Fruit fly (Drosophila melanogaster) whole organism, prepupa: Measurements from ENCODE around the gene CG15044.

Experiments used
- CG10631 ChIP-seq: fragments of 200-800 bp; sonication (Bioruptor generic); optimal IDR thresholded peaks from 2 replicates; lab custom pipeline; 2016; ENCODE audit warnings: missing biosample characterization, missing genetic modification characterization
- CG10669 ChIP-seq: fragments of 200-800 bp; sonication (Bioruptor generic); optimal IDR thresholded peaks from 3 replicates; lab custom pipeline; 2018; ENCODE audit warnings: missing biosample characterization, mild to moderate bottlenecking, missing genetic modification characterization, moderate library complexity
- CG1621 ChIP-seq: fragments of 200-800 bp; sonication (Bioruptor generic); optimal IDR thresholded peaks from 3 replicates; lab custom pipeline; 2018; ENCODE audit warnings: missing biosample characterization, mild to moderate bottlenecking, missing genetic modification characterization
- CG16779 ChIP-seq: fragments of 200-800 bp; sonication (Bioruptor generic); optimal IDR thresholded peaks from 3 replicates; lab custom pipeline; 2017; ENCODE audit warnings: missing biosample characterization, mild to moderate bottlenecking, missing genetic modification characterization
- CG3032 ChIP-seq: fragments of 200-800 bp; optimal IDR thresholded peaks from 2 replicates; lab custom pipeline; 2019; ENCODE audit warnings: missing biosample characterization, mild to moderate bottlenecking, missing genetic modification characterization, moderate library complexity
- CG34406 ChIP-seq: fragments of 200-800 bp; sonication (Bioruptor generic); optimal IDR thresholded peaks from 3 replicates; lab custom pipeline; 2016; ENCODE audit warnings: missing biosample characterization, missing genetic modification characterization
- CG6163 ChIP-seq: fragments of 200-800 bp; sonication (Bioruptor generic); IDR thresholded peaks from 3 replicates; pipeline ENCODE4 v1.3.6; 2022; ENCODE audit warnings: missing biosample characterization, missing genetic modification characterization
- CG6276 ChIP-seq: fragments of 200-800 bp; sonication (Bioruptor generic); optimal IDR thresholded peaks from 2 replicates; lab custom pipeline; 2017; ENCODE audit warnings: missing biosample characterization, mild to moderate bottlenecking, missing genetic modification characterization
- CG6808 ChIP-seq: fragments of 200-800 bp; sonication (Bioruptor generic); optimal IDR thresholded peaks from 3 replicates; lab custom pipeline; 2017; ENCODE audit warnings: missing biosample characterization, missing genetic modification characterization, mild to moderate bottlenecking, moderate library complexity, missing genetic modification reagents
- CG7368 ChIP-seq: fragments of 200-800 bp; sonication (Bioruptor generic); optimal IDR thresholded peaks from 3 replicates; lab custom pipeline; 2016; ENCODE audit warnings: missing biosample characterization, missing genetic modification characterization
- CG8119 ChIP-seq: fragments of 200-800 bp; sonication (Bioruptor generic); IDR thresholded peaks from 3 replicates; pipeline ENCODE4 v1.3.6; 2022; ENCODE audit warnings: missing biosample characterization, missing genetic modification characterization
- CG8319 ChIP-seq: fragments of 200-800 bp; sonication (Bioruptor generic); optimal IDR thresholded peaks from 3 replicates; lab custom pipeline; 2016; ENCODE audit warnings: missing biosample characterization, missing genetic modification characterization
- Eip75B ChIP-seq: fragments of 200-800 bp; sonication (Bioruptor generic); optimal IDR thresholded peaks from 3 replicates; lab custom pipeline; 2016; ENCODE audit warnings: missing biosample characterization, missing genetic modification characterization
- Eip78C ChIP-seq: fragments of 200-800 bp; sonication (Bioruptor generic); peaks from one replicate; lab custom pipeline; 2016; ENCODE audit warnings: missing biosample characterization, missing genetic modification characterization
- Ets21C ChIP-seq: fragments of 200-800 bp; sonication (Bioruptor generic); optimal IDR thresholded peaks from 3 replicates; lab custom pipeline; 2016; ENCODE audit warnings: missing biosample characterization, missing genetic modification characterization
- Hr38 ChIP-seq: sonication (Bioruptor generic); optimal IDR thresholded peaks from 2 replicates; lab custom pipeline; 2016; ENCODE audit warnings: missing biosample characterization, missing genetic modification characterization
- Hr39 ChIP-seq: fragments of 200-800 bp; sonication (Bioruptor generic); optimal IDR thresholded peaks from 2 replicates; lab custom pipeline; 2016; ENCODE audit warnings: missing biosample characterization, missing genetic modification characterization
- Met ChIP-seq: fragments of 200-800 bp; sonication (Bioruptor generic); optimal IDR thresholded peaks from 3 replicates; lab custom pipeline; 2016; ENCODE audit warnings: missing biosample characterization, missing genetic modification characterization
- OdsH ChIP-seq: fragments of 200-800 bp; sonication (Bioruptor generic); optimal IDR thresholded peaks from 3 replicates; lab custom pipeline; 2016; ENCODE audit warnings: missing biosample characterization, missing genetic modification characterization
- Smox ChIP-seq: fragments of 200-800 bp; sonication (Bioruptor generic); optimal IDR thresholded peaks from 3 replicates; lab custom pipeline; 2016; ENCODE audit warnings: missing biosample characterization, missing genetic modification characterization
- Sox102F ChIP-seq: fragments of 200-800 bp; sonication (Bioruptor generic); optimal IDR thresholded peaks from 2 replicates; lab custom pipeline; 2016; ENCODE audit warnings: missing biosample characterization, mild to moderate bottlenecking, missing genetic modification characterization
- Sox15 ChIP-seq: fragments of 200-800 bp; sonication (Bioruptor generic); optimal IDR thresholded peaks from 3 replicates; lab custom pipeline; 2016; ENCODE audit warnings: missing biosample characterization, missing genetic modification characterization
- achi ChIP-seq: fragments of 200-800 bp; sonication (Bioruptor generic); optimal IDR thresholded peaks from 3 replicates; lab custom pipeline; 2016; ENCODE audit warnings: missing biosample characterization, missing genetic modification characterization
- acj6 ChIP-seq: fragments of 200-800 bp; sonication (Bioruptor generic); optimal IDR thresholded peaks from 3 replicates; lab custom pipeline; 2016; ENCODE audit warnings: missing biosample characterization, missing genetic modification characterization
- cyc ChIP-seq: fragments of 200-800 bp; sonication (Bioruptor generic); optimal IDR thresholded peaks from 3 replicates; lab custom pipeline; 2016; ENCODE audit warnings: missing biosample characterization, missing genetic modification characterization
- eg ChIP-seq: fragments of 200-800 bp; sonication (Bioruptor generic); IDR thresholded peaks from 3 replicates; pipeline ENCODE4 v1.3.6; 2022; ENCODE audit warnings: missing biosample characterization, missing genetic modification characterization
- esn ChIP-seq: fragments of 200-800 bp; sonication (Bioruptor generic); optimal IDR thresholded peaks from 2 replicates; lab custom pipeline; 2016; ENCODE audit warnings: missing biosample characterization, mild to moderate bottlenecking, missing genetic modification characterization, moderate library complexity
- fd59A ChIP-seq: fragments of 200-800 bp; sonication (Bioruptor generic); optimal IDR thresholded peaks from 2 replicates; lab custom pipeline; 2017; ENCODE audit warnings: missing biosample characterization, mild to moderate bottlenecking, missing genetic modification characterization, missing genetic modification reagents
- fd85E ChIP-seq: fragments of 200-800 bp; sonication (Bioruptor generic); optimal IDR thresholded peaks from 3 replicates; lab custom pipeline; 2016; ENCODE audit warnings: missing biosample characterization, missing genetic modification characterization
- lz ChIP-seq: fragments of 200-800 bp; sonication (Bioruptor generic); optimal IDR thresholded peaks from 3 replicates; lab custom pipeline; 2016; ENCODE audit warnings: missing biosample characterization, missing genetic modification characterization
- pdm3 ChIP-seq: fragments of 200-800 bp; sonication (Bioruptor generic); optimal IDR thresholded peaks from 3 replicates; lab custom pipeline; 2016; ENCODE audit warnings: missing biosample characterization, missing genetic modification characterization
- salr ChIP-seq, 2 experiments: fragments of 200-800 bp; sonication (Bioruptor generic); optimal IDR thresholded peaks; 3 replicates each; lab custom pipeline; 2016 to 2018; ENCODE audit warnings: missing biosample characterization in 2 of 2, missing genetic modification characterization in 2 of 2, mild to moderate bottlenecking in 1 of 2
- spab ChIP-seq: fragments of 200-800 bp; sonication (Bioruptor generic); optimal IDR thresholded peaks from 2 replicates; lab custom pipeline; 2017; ENCODE audit warnings: missing biosample characterization, mild to moderate bottlenecking, missing genetic modification characterization, missing genetic modification reagents
- ss ChIP-seq, 2 experiments: fragments of 200-800 bp; sonication (Bioruptor generic); optimal IDR thresholded peaks; 2 replicates in 1 of 2; 3 replicates in 1 of 2; lab custom pipeline; 2017 to 2018; ENCODE audit warnings: mild to moderate bottlenecking in 2 of 2, missing biosample characterization in 2 of 2, missing genetic modification characterization in 2 of 2, moderate library complexity in 1 of 2
- svp ChIP-seq: fragments of 200-800 bp; sonication (Bioruptor generic); peaks from one replicate; lab custom pipeline; 2016; ENCODE audit warnings: missing biosample characterization, missing genetic modification characterization
- vri ChIP-seq: fragments of 200-800 bp; sonication (Bioruptor generic); optimal IDR thresholded peaks from 3 replicates; lab custom pipeline; 2016; ENCODE audit warnings: missing biosample characterization, mild to moderate bottlenecking, missing genetic modification characterization

The CG15044 gene

DNA sequence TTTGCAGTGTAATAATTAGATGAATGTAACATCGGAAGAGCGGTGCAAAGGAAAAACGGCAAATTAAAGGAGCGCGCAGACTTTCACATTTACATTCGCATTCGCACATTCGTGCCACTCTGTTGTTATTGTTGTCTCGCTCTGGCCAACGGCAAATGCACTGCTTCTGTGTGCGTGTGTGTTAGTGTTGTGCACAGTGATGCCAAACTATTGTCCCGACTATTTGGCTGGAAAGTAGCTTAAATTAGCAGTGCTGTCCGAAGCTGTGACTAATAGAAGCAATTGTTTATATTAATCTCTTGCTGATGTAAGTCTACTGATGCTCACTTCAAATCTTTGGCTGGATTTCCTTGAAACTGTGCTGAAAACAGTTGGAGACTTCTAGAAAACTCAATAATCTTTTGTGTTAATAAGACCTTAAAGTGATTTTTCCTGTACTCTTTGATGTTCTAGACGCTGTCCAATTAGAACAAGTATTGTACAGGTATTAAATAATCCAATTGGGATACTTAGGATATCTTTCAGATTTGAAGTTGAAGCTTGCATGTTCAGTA is 24.3 kb upstream of the CG15044 start:
- TF ChIP-seq Sox15 (GFP tag; lab: Kevin White, UChicago) (no peak), salr (GFP tag; optimal IDR thresholded peaks at IDR 0.05; lab: Kevin White, UChicago) (peak in 1 of 2 experiments; percentile 20), acj6 (peak; percentile 15), Sox102F (GFP tag; lab: Kevin White, UChicago) (peak; percentile 15), Eip78C (GFP tag; lab: Kevin White, UChicago) (peak; percentile 39), CG16779 (tag; lab: Kevin White, UChicago) (no peak), Hr39 (peak; percentile 11), svp (peak; percentile 58), CG6808 (peak; percentile 48), Ets21C (GFP tag; lab: Kevin White, UChicago) (peak; percentile 2), CG6163 (GFP tag; lab: Robert Waterston, UW) (0 out of 3 replicates have a peak, but pooled peaks have one; percentile 27), eg (0 out of 3 replicates have a peak, but pooled peaks have one; percentile 24), CG10631 (GFP tag; lab: Kevin White, UChicago) (no peak), CG3032 (no peak), Eip75B (peak; percentile 6)

- no peak for TF ChIP-seq CG10669 (GFP tag; lab: Kevin White, UChicago)
- no peak for TF ChIP-seq Hr39
- TF ChIP-seq CG6276 (GFP tag; lab: Kevin White, UChicago), result peak; percentile 2
- TF ChIP-seq Sox102F (GFP tag; lab: Kevin White, UChicago), result no peak
- peak; percentile 9 for TF ChIP-seq Eip78C (GFP tag; lab: Kevin White, UChicago)
- TF ChIP-seq eg, result peak; percentile 26; the same call in 1 of the 3 replicates
- TF ChIP-seq Eip75B, result no peak
These were observed 23.6 kb upstream of the CG15044 start, which contains the start of the genes Bx and HisRS for dm6 chrX:18515205-18515921. Bx (plus strand) TSS chrX:18515428. HisRS (plus strand) TSS chrX:18515428.

- TF ChIP-seq Smox (GFP tag; lab: Kevin White, UChicago) (no peak), CG10631 (GFP tag; lab: Kevin White, UChicago) (no peak), fd59A (GFP tag; lab: Kevin White, UChicago) (no peak)
- TF ChIP-seq, all 60 proteins: peak for 0
These were observed 23.0 kb upstream of the CG15044 start, which contains the start of gene CG6470 for dm6 chrX:18514767-18515166. CG6470 (minus strand) TSS chrX:18514867.

DNA sequence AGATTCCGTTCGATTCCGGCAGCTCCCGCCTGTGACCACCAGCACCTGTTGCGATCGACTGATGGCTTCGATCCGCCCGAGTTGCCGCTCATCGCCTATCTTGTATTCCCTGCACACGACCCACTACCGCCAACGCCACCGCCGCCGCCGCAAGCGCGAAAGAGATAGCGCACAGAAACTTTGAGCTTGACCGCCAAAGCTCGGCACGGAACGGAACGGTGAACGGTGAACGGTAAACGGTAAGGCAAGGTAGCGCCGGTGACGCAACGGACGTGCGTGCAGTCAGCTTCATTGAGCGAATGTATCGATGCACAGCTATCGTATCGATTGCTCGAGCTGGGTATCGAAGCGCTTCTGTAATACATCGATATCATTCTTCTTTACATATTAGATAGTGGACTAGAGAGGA is 20.5 kb upstream of the CG15044 start, which contains the start of gene Ggt-1:
TSS of gene Ggt-1 (minus strand) at position 251 of the 409 bp plus-strand sequence.
- TF ChIP-seq CG8319 (GFP tag; lab: Kevin White, UChicago) (no peak), ss (GFP tag; optimal IDR thresholded peaks at IDR 0.05; lab: Kevin White, UChicago) (peak in 1 of 2 experiments; percentile 12), Eip78C (GFP tag; lab: Kevin White, UChicago) (peak; percentile 33), CG34406 (GFP tag; lab: Kevin White, UChicago) (no peak), CG7368 (GFP tag; lab: Kevin White, UChicago) (no peak), CG6163 (GFP tag; lab: Robert Waterston, UW) (0 out of 3 replicates have a peak, but pooled peaks have one; percentile 14), svp (peak; percentile 91), spab (GFP tag; lab: Kevin White, UChicago) (no peak)

- TF ChIP-seq pdm3 (GFP tag; lab: Kevin White, UChicago), result no peak
- TF ChIP-seq Sox102F (GFP tag; lab: Kevin White, UChicago), result no peak
These were observed 19.1 kb upstream of the CG15044 start for dm6 chrX:18510884-18511283.

DNA sequence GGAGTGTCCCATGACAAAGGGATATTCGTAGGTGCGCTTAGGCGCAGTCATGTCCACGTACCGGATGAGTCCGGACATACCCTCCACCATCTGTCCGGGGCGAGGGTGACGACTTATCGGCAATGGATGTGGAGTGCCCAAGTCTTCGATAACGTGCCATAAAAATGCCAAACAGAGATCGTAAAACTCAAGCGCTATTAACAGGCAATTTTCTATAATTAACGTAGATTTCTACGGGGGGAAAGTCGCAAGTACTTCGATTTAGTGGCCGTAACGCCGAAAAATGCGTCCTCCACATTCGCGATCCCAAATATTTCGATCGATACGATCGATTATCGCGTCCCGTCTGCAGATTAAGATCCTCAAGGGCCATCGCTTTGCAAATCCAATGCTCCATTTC is 17.6 kb upstream of the CG15044 start:
- no peak for TF ChIP-seq svp
- TF ChIP-seq vri, result peak; percentile 5

dm6 chrX:18508565-18508964 is 16.8 kb upstream of the CG15044 start:
- no peak for TF ChIP-seq CG10669 (GFP tag; lab: Kevin White, UChicago)
- no peak for TF ChIP-seq Hr38 (GFP tag; lab: Kevin White, UChicago)
- no peak for TF ChIP-seq lz (GFP tag; lab: Kevin White, UChicago)
- TF ChIP-seq CG8119, result no peak
- TF ChIP-seq CG1621 (tag; lab: Kevin White, UChicago), result no peak
- TF ChIP-seq CG6808, result no peak
- TF ChIP-seq OdsH (GFP tag; lab: Kevin White, UChicago), result no peak
- no peak for TF ChIP-seq spab (GFP tag; lab: Kevin White, UChicago)
- TF ChIP-seq CG10631 (GFP tag; lab: Kevin White, UChicago), result no peak
- TF ChIP-seq CG34406 (GFP tag; lab: Kevin White, UChicago), result no peak
- no peak for TF ChIP-seq salr (GFP tag; optimal IDR thresholded peaks at IDR 0.05; lab: Kevin White, UChicago)
- TF ChIP-seq fd85E, result no peak
- no peak for TF ChIP-seq achi (GFP tag; lab: Kevin White, UChicago)
- no peak for TF ChIP-seq CG6163 (GFP tag; lab: Robert Waterston, UW)
- TF ChIP-seq esn (GFP tag; lab: Kevin White, UChicago), result no peak
- no peak for TF ChIP-seq cyc (GFP tag; lab: Kevin White, UChicago)
- no peak for TF ChIP-seq Smox (GFP tag; lab: Kevin White, UChicago)
- no peak for TF ChIP-seq Met (GFP tag; lab: Kevin White, UChicago)
